Fruit fly (Drosophila melanogaster): ENCODE measurements around the gene eEF1gamma.

DNA sequence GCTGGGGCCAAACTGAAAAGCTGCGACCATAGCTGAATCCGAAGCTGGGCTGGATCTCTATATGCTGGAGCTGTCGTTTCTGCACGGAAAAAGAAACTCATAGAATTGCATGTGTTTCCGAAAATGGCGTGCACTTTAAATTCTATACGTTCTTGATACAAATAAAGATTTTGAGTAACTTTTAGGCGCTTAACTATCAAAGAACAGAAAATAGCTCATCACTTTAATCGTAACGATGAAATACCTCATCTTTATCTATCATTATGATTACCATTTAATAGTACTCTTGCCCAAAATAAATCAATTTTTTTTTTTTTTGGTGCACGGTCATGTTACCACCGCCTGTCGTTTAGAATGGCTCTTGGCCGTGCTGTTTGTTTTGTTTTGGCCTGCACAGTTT, 8.3 kb upstream of the eEF1gamma start:
- no peak for TF ChIP-seq Rx (GFP tag; IDR thresholded peaks at IDR 0.05)
- no peak for TF ChIP-seq CG10366 (GFP tag; IDR thresholded peaks at IDR 0.05)
- no peak for TF ChIP-seq Dll (GFP tag; IDR thresholded peaks at IDR 0.05; ENCODE audit: partially characterized antibody)
- no peak for TF ChIP-seq ac (GFP tag; optimal IDR thresholded peaks at IDR 0.05)
- no peak for TF ChIP-seq sd (tag; optimal IDR thresholded peaks at IDR 0.05)
- TF ChIP-seq toy (GFP tag; IDR thresholded peaks at IDR 0.05), result no peak
- no peak for TF ChIP-seq br (optimal IDR thresholded peaks at IDR 0.05)
- no peak for TF ChIP-seq CG15011 (GFP tag; optimal IDR thresholded peaks at IDR 0.05)
- TF ChIP-seq Mrtf (GFP tag; IDR thresholded peaks at IDR 0.05), result no peak
- TF ChIP-seq D19A (tag; optimal IDR thresholded peaks at IDR 0.05), result no peak
- TF ChIP-seq Sin3A (optimal IDR thresholded peaks at IDR 0.05), result no peak
- TF ChIP-seq Meics (GFP tag; optimal IDR thresholded peaks at IDR 0.05), result no peak
- TF ChIP-seq Elba2 (GFP tag; optimal IDR thresholded peaks at IDR 0.05), result no peak
- TF ChIP-seq CG2116 (GFP tag; optimal IDR thresholded peaks at IDR 0.05), result no peak

All from whole organism, embryonic.